Fruit fly (Drosophila melanogaster) S2 (cell line): ENCODE data around the gene CG15747.

Source experiments
- CG8478 ChIP-seq: fragments of >200 bp; optimal IDR thresholded peaks from 2 replicates; lab custom pipeline; 2018
- CTCF ChIP-seq, 2 experiments: fragments of >200 bp; optimal IDR thresholded peaks; 2 replicates each; lab custom pipeline; 2018

DNA sequence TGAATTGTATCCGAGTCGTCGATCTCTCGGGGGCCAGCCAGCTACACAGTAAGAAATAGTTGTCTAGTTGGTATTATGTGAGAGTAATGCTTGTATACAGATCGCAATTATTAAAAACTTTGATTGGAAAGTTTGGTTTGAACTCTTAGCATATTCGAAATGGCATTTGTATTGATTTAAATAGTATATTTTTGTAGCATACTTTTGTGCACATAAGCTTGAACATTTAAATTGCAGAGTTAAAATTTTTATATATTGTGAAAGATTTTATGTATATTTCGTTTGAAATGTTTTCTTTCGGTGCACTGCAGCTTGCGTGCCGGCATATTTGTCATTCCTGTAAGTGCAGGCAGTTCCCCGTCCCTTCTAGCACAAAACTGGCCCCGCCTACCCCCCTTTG is 25.9 kb upstream of the CG15747 start:
- TF ChIP-seq CTCF (optimal IDR thresholded peaks at IDR 0.05; lab: Kevin White, UChicago) (no peak), CG8478 (lab: Kevin White, UChicago) (no peak)
